Worm (Caenorhabditis elegans) whole organism, L4 larva: Measurements from ENCODE around the gene ZK105.5.

ENCODE experiments used
- D1046.2 ChIP-seq: fragments of 200-800 bp; sonication (Bioruptor generic); IDR thresholded peaks from 2 replicates; pipeline ENCODE4 v1.3.6; 2022; ENCODE audit warnings: missing genetic modification characterization, missing compliant biosample characterization
- F10B5.3 ChIP-seq: sonication (generic microtip); optimal IDR thresholded peaks from 2 replicates; lab custom pipeline; 2016; ENCODE audit warnings: mild to moderate bottlenecking, missing genetic modification characterization, missing compliant biosample characterization
- F37D6.2 ChIP-seq: sonication (generic microtip); optimal IDR thresholded peaks from 2 replicates; lab custom pipeline; 2016; ENCODE audit warnings: mild to moderate bottlenecking, missing genetic modification characterization, missing compliant biosample characterization
- F44E2.7 ChIP-seq: fragments of 200-800 bp; sonication (Bioruptor generic); IDR thresholded peaks from 2 replicates; pipeline ENCODE4 v2.1.2; 2022; ENCODE audit warnings: missing genetic modification characterization, missing compliant biosample characterization
- Y48G9A.11 ChIP-seq: fragments of 200-800 bp; sonication (Bioruptor generic); IDR thresholded peaks from 2 replicates; pipeline ENCODE4 v1.3.6; 2022; ENCODE audit warnings: missing genetic modification reagents, missing genetic modification characterization, missing compliant biosample characterization
- Y75B8A.6 ChIP-seq: fragments of 200-800 bp; sonication (Bioruptor generic); IDR thresholded peaks from 2 replicates; pipeline ENCODE4 v1.3.6; 2022; ENCODE audit warnings: missing genetic modification reagents, missing genetic modification characterization, missing compliant biosample characterization
- aly-2 ChIP-seq: sonication (generic microtip); optimal IDR thresholded peaks from 2 replicates; lab custom pipeline; 2018; ENCODE audit warnings: missing biosample characterization, missing genetic modification characterization
- arid-1 ChIP-seq: fragments of 200-800 bp; sonication (Bioruptor generic); conservative IDR thresholded peaks from 2 replicates; pipeline ENCODE4 v1.3.6; 2022; ENCODE audit warnings: missing genetic modification reagents, missing genetic modification characterization, missing compliant biosample characterization
- ceh-28 ChIP-seq: fragments of 150-350 bp; optimal IDR thresholded peaks from 2 replicates; lab custom pipeline; 2014; ENCODE audit warnings: missing biosample characterization, missing genetic modification reagents, missing genetic modification characterization
- ceh-32 ChIP-seq: sonication (generic microtip); optimal IDR thresholded peaks from 2 replicates; lab custom pipeline; 2016; ENCODE audit warnings: mild to moderate bottlenecking, missing genetic modification characterization, missing compliant biosample characterization; ENCODE audit not compliant: poor library complexity
- ceh-62 ChIP-seq: sonication (generic microtip); optimal IDR thresholded peaks from 2 replicates; lab custom pipeline; 2017; ENCODE audit warnings: missing biosample characterization, missing genetic modification characterization
- ceh-82 ChIP-seq: sonication (generic microtip); optimal IDR thresholded peaks from 2 replicates; lab custom pipeline; 2017; ENCODE audit warnings: missing biosample characterization, missing genetic modification characterization
- ces-1 ChIP-seq: fragments of 150-350 bp; sonication (generic microtip); optimal IDR thresholded peaks from 4 replicates; lab custom pipeline; 2014; ENCODE audit warnings: missing biosample characterization, missing genetic modification reagents, missing genetic modification characterization
- cey-2 ChIP-seq: sonication (generic microtip); optimal IDR thresholded peaks from 3 replicates; lab custom pipeline; 2017; ENCODE audit warnings: missing genetic modification characterization, mild to moderate bottlenecking, missing compliant biosample characterization, antibody characterized with exemption, borderline replicate concordance; ENCODE audit not compliant: insufficient read depth
- ctbp-1 ChIP-seq: fragments of 200-800 bp; sonication (Bioruptor generic); IDR thresholded peaks from 2 replicates; pipeline ENCODE4 v1.3.6; 2022; ENCODE audit warnings: missing genetic modification reagents, missing genetic modification characterization, missing compliant biosample characterization
- daf-12 ChIP-seq: fragments of 150-350 bp; optimal IDR thresholded peaks from 2 replicates; lab custom pipeline; 2014; ENCODE audit warnings: missing biosample characterization, missing genetic modification reagents, missing genetic modification characterization
- daf-19 ChIP-seq: fragments of 200-800 bp; sonication (Bioruptor generic); conservative IDR thresholded peaks from 2 replicates; pipeline ENCODE4 v1.3.6; 2022; ENCODE audit warnings: missing genetic modification characterization, missing compliant biosample characterization
- dmd-6 ChIP-seq: fragments of 200-800 bp; sonication (Bioruptor generic); IDR thresholded peaks from 2 replicates; pipeline ENCODE4 v1.3.6; 2022; ENCODE audit warnings: missing genetic modification reagents, missing genetic modification characterization, missing compliant biosample characterization
- dmd-8 ChIP-seq: fragments of 200-800 bp; sonication (Bioruptor generic); IDR thresholded peaks from 2 replicates; pipeline ENCODE4 v1.3.6; 2022; ENCODE audit warnings: missing genetic modification characterization, missing compliant biosample characterization
- dmd-9 ChIP-seq: fragments of 200-800 bp; sonication (Bioruptor generic); IDR thresholded peaks from 2 replicates; pipeline ENCODE4 v1.3.6; 2022; ENCODE audit warnings: missing genetic modification reagents, missing genetic modification characterization, missing compliant biosample characterization
- dpl-1 ChIP-seq: fragments of 150-350 bp; optimal IDR thresholded peaks from 2 replicates; lab custom pipeline; 2014; ENCODE audit warnings: missing biosample characterization, missing genetic modification reagents, missing genetic modification characterization
- egl-43 ChIP-seq: fragments of 200-800 bp; sonication (Bioruptor generic); IDR thresholded peaks from 2 replicates; pipeline ENCODE4 v1.3.6; 2022; ENCODE audit warnings: missing genetic modification reagents, missing genetic modification characterization, missing compliant biosample characterization
- fkh-10 ChIP-seq: fragments of 150-350 bp; optimal IDR thresholded peaks from 2 replicates; lab custom pipeline; 2014; ENCODE audit warnings: missing biosample characterization, missing genetic modification reagents, missing genetic modification characterization
- gei-8 ChIP-seq: fragments of 200-800 bp; sonication (Bioruptor generic); optimal IDR thresholded peaks from 2 replicates; lab custom pipeline; 2018; ENCODE audit warnings: mild to moderate bottlenecking, missing genetic modification characterization, missing compliant biosample characterization
- hif-1 ChIP-seq, 2 experiments: sonication (generic microtip); optimal IDR thresholded peaks; 2 replicates each; lab custom pipeline; 2016 to 2017; ENCODE audit warnings: missing compliant biosample characterization in 2 of 2, missing genetic modification characterization in 2 of 2, missing genetic modification reagents in 2 of 2, missing genotype in 2 of 2, mild to moderate bottlenecking in 1 of 2
- hlh-11 ChIP-seq: fragments of 200-800 bp; sonication (Bioruptor generic); optimal IDR thresholded peaks from 2 replicates; lab custom pipeline; 2018; ENCODE audit warnings: mild to moderate bottlenecking, missing genetic modification characterization, missing compliant biosample characterization
- jun-1 ChIP-seq: fragments of 150-350 bp; optimal IDR thresholded peaks from 2 replicates; lab custom pipeline; 2014; ENCODE audit warnings: missing biosample characterization, missing genetic modification reagents, missing genetic modification characterization
- lim-7 ChIP-seq: fragments of 200-800 bp; sonication (Bioruptor generic); IDR thresholded peaks from 2 replicates; pipeline ENCODE4 v1.3.6; 2022; ENCODE audit warnings: missing genetic modification characterization, missing compliant biosample characterization
- lin-1 ChIP-seq: fragments of 200-800 bp; sonication (Bioruptor generic); IDR thresholded peaks from 2 replicates; pipeline ENCODE4 v1.3.6; 2022; ENCODE audit warnings: missing genetic modification reagents, missing genetic modification characterization, missing compliant biosample characterization
- lin-13 ChIP-seq: fragments of 150-350 bp; optimal IDR thresholded peaks from 2 replicates; lab custom pipeline; 2014; ENCODE audit warnings: missing biosample characterization, missing genetic modification reagents, missing genetic modification characterization
- lin-15B ChIP-seq: fragments of 150-350 bp; sonication (generic microtip); optimal IDR thresholded peaks from 3 replicates; lab custom pipeline; 2014; ENCODE audit warnings: missing biosample characterization, missing genetic modification characterization
- lin-29 ChIP-seq: fragments of 200-800 bp; sonication (Bioruptor generic); IDR thresholded peaks from 2 replicates; pipeline ENCODE4 v1.3.6; 2022; ENCODE audit warnings: missing genetic modification reagents, missing genetic modification characterization, missing compliant biosample characterization
- madf-5 ChIP-seq, 2 experiments: fragments of 200-800 bp; sonication (Bioruptor generic); IDR thresholded peaks; 2 replicates each; pipeline ENCODE4 v1.3.6; 2022; ENCODE audit warnings: missing compliant biosample characterization in 2 of 2, missing genetic modification characterization in 2 of 2
- madf-9 ChIP-seq: fragments of 200-800 bp; sonication (Bioruptor generic); conservative IDR thresholded peaks from 2 replicates; pipeline ENCODE4 v1.3.6; 2022; ENCODE audit warnings: missing genetic modification reagents, missing genetic modification characterization, missing compliant biosample characterization
- mdl-1 ChIP-seq, 2 experiments: fragments of 150-350 bp in 1 of 2; sonication (generic microtip) in 1 of 2; optimal IDR thresholded peaks; 2 replicates each; lab custom pipeline; 2014 to 2017; ENCODE audit warnings: missing biosample characterization in 2 of 2, missing genetic modification characterization in 2 of 2
- mxl-2 ChIP-seq: fragments of 200-800 bp; sonication (Bioruptor generic); conservative IDR thresholded peaks from 2 replicates; pipeline ENCODE4 v1.3.6; 2022; ENCODE audit warnings: missing genetic modification reagents, missing genetic modification characterization, missing compliant biosample characterization
- nhr-111 ChIP-seq: fragments of 200-800 bp; sonication (Bioruptor generic); optimal IDR thresholded peaks from 2 replicates; lab custom pipeline; 2018; ENCODE audit warnings: mild to moderate bottlenecking, missing genetic modification characterization, missing compliant biosample characterization
- nhr-237 ChIP-seq: sonication (generic microtip); optimal IDR thresholded peaks from 2 replicates; lab custom pipeline; 2017; ENCODE audit warnings: missing biosample characterization, missing genetic modification characterization
- nhr-25 ChIP-seq: sonication (generic microtip); optimal IDR thresholded peaks from 2 replicates; lab custom pipeline; 2017; ENCODE audit warnings: missing genetic modification characterization, mild to moderate bottlenecking, missing compliant biosample characterization, antibody characterized with exemption, moderate library complexity, borderline replicate concordance; ENCODE audit not compliant: insufficient read depth
- nhr-28 ChIP-seq: fragments of 150-350 bp; optimal IDR thresholded peaks from 2 replicates; lab custom pipeline; 2014; ENCODE audit warnings: missing biosample characterization, missing genetic modification characterization
- nhr-41 ChIP-seq: fragments of 200-800 bp; sonication (Bioruptor generic); IDR thresholded peaks from 2 replicates; pipeline ENCODE4 v1.3.6; 2022; ENCODE audit warnings: missing genetic modification reagents, missing genetic modification characterization, missing compliant biosample characterization
- nhr-6 ChIP-seq: fragments of 150-350 bp; optimal IDR thresholded peaks from 2 replicates; lab custom pipeline; 2014; ENCODE audit warnings: missing biosample characterization, missing genetic modification characterization
- sdz-12 ChIP-seq: fragments of 200-800 bp; sonication (Bioruptor generic); optimal IDR thresholded peaks from 2 replicates; lab custom pipeline; 2018; ENCODE audit warnings: mild to moderate bottlenecking, missing genetic modification characterization, missing compliant biosample characterization
- snpc-4 ChIP-seq: fragments of 150-350 bp; optimal IDR thresholded peaks from 2 replicates; lab custom pipeline; 2014; ENCODE audit warnings: missing biosample characterization, missing genetic modification characterization
- spr-3 ChIP-seq: fragments of 200-800 bp; sonication (Bioruptor generic); optimal IDR thresholded peaks from 2 replicates; lab custom pipeline; 2018; ENCODE audit warnings: mild to moderate bottlenecking, missing genetic modification characterization, missing compliant biosample characterization
- tra-1 ChIP-seq: fragments of 200-800 bp; sonication (Bioruptor generic); IDR thresholded peaks from 2 replicates; pipeline ENCODE4 v1.3.6; 2022; ENCODE audit warnings: missing genetic modification reagents, missing genetic modification characterization, missing compliant biosample characterization
- unc-62 ChIP-seq, 3 experiments: fragments of 150-350 bp in 1 of 3; sonication (generic microtip); optimal IDR thresholded peaks in 2 of 3; peaks in 1 of 3; 1 replicate in 1 of 3; 2 replicates in 2 of 3; lab custom pipeline; 2014 to 2017; ENCODE audit warnings: missing biosample characterization in 3 of 3, missing genetic modification characterization in 3 of 3, missing genetic modification reagents in 3 of 3, missing genotype in 1 of 3
- vab-7 ChIP-seq: fragments of 200-800 bp; sonication (Bioruptor generic); IDR thresholded peaks from 2 replicates; pipeline ENCODE4 v1.3.6; 2022; ENCODE audit warnings: missing genetic modification reagents, missing genetic modification characterization, missing compliant biosample characterization
- zfp-3 ChIP-seq: fragments of 200-800 bp; sonication (Bioruptor generic); conservative IDR thresholded peaks from 2 replicates; pipeline ENCODE4 v1.3.6; 2022; ENCODE audit warnings: missing genetic modification reagents, missing genetic modification characterization, missing compliant biosample characterization
- zip-11 ChIP-seq: fragments of 200-800 bp; sonication (Bioruptor generic); IDR thresholded peaks from 2 replicates; pipeline ENCODE4 v1.3.6; 2022; ENCODE audit warnings: missing genetic modification characterization, missing compliant biosample characterization
- ztf-11 ChIP-seq: fragments of 150-350 bp; optimal IDR thresholded peaks from 2 replicates; lab custom pipeline; 2014; ENCODE audit warnings: missing biosample characterization, missing genetic modification characterization

Gene ZK105.5

DNA sequence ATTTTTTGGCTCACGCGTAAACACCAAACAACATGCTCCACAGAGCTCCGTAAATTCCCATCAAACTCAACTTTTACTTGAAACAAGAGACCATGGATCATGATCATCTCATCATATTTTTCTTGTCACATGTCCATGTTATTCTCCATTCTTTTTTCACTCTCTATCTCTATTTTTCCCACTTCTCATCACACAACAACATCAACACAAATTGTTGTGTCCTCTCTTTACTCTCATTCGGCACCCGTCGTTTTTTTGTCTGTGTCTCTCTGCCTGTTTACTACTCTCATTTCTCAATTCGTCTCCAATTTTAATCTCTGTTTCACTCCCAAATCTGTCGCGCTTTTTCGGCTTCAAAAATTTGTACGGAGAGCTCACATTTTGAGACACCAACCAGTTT is 41.7 kb upstream of the ZK105.5 start:
- TF ChIP-seq ctbp-1 (GFP tag; lab: Robert Waterston, UW) (no peak), nhr-25 (tag; lab: Kevin White, UChicago) (no peak), sdz-12 (GFP tag; lab: Kevin White, UChicago) (no peak), jun-1 (no peak), dmd-6 (GFP tag; lab: Robert Waterston, UW) (peak; percentile 57), ces-1 (GFP tag; lab: Kevin White, UChicago) (no peak), zip-11 (GFP tag; lab: Robert Waterston, UW) (no peak), nhr-237 (tag; lab: Kevin White, UChicago) (no peak), gei-8 (GFP tag; lab: Kevin White, UChicago) (no peak), hif-1 (tag; optimal IDR thresholded peaks at IDR 0.05; lab: Kevin White, UChicago) (no peak), cey-2 (tag; lab: Kevin White, UChicago) (no peak), fkh-10 (GFP tag; lab: Kevin White, UChicago) (peak; percentile 2), zfp-3 (no peak), lin-29 (GFP tag; lab: Robert Waterston, UW) (no peak), F10B5.3 (no peak), vab-7 (GFP tag; lab: Robert Waterston, UW) (no peak), tra-1 (GFP tag; lab: Robert Waterston, UW) (no peak), dmd-9 (GFP tag; lab: Robert Waterston, UW) (no peak), madf-5 (GFP tag; IDR thresholded peaks at IDR 0.05; lab: Robert Waterston, UW) (no peak), daf-12 (tag; lab: Kevin White, UChicago) (no peak), ceh-82 (tag; lab: Kevin White, UChicago) (no peak), dmd-8 (no peak), lin-1 (GFP tag; lab: Robert Waterston, UW) (no peak), arid-1 (GFP tag; lab: Robert Waterston, UW) (no peak), ceh-62 (no peak), snpc-4 (no peak), spr-3 (GFP tag; lab: Kevin White, UChicago) (no peak), lim-7 (GFP tag; lab: Robert Waterston, UW) (no peak), madf-9 (GFP tag; lab: Robert Waterston, UW) (no peak), F37D6.2 (tag; lab: Kevin White, UChicago) (no peak), ceh-32 (no peak), unc-62 (GFP tag; optimal IDR thresholded peaks at IDR 0.05 in 1 of 2; lab: Kevin White, UChicago) (peak in 1 of 2 experiments; percentile 99), unc-62 (tag; optimal IDR thresholded peaks at IDR 0.05; lab: Kevin White, UChicago) (no peak), hlh-11 (tag; lab: Kevin White, UChicago) (peak; percentile 61), nhr-28 (tag; lab: Kevin White, UChicago) (peak; percentile 76), D1046.2 (no peak), aly-2 (tag; lab: Kevin White, UChicago) (no peak), ztf-11 (tag; lab: Kevin White, UChicago) (no peak), lin-13 (GFP tag; lab: Kevin White, UChicago) (no peak), nhr-41 (GFP tag; lab: Robert Waterston, UW) (no peak), mdl-1 (tag; optimal IDR thresholded peaks at IDR 0.05; lab: Kevin White, UChicago) (peak in 1 of 2 experiments; percentile 86), Y75B8A.6 (GFP tag; lab: Robert Waterston, UW) (no peak), daf-19 (no peak), egl-43 (GFP tag; lab: Robert Waterston, UW) (no peak), Y48G9A.11 (GFP tag; lab: Robert Waterston, UW) (no peak), lin-15B (tag; lab: Kevin White, UChicago) (no peak), mxl-2 (GFP tag; lab: Robert Waterston, UW) (no peak), dpl-1 (GFP tag; lab: Kevin White, UChicago) (peak; percentile 17), nhr-111 (GFP tag; lab: Kevin White, UChicago) (no peak), nhr-6 (no peak), ceh-28 (tag; lab: Kevin White, UChicago) (no peak), F44E2.7 (GFP tag; lab: Robert Waterston, UW) (no peak)
